Fruit fly (Drosophila melanogaster): ENCODE measurements around the gene Vajk3.

DNA sequence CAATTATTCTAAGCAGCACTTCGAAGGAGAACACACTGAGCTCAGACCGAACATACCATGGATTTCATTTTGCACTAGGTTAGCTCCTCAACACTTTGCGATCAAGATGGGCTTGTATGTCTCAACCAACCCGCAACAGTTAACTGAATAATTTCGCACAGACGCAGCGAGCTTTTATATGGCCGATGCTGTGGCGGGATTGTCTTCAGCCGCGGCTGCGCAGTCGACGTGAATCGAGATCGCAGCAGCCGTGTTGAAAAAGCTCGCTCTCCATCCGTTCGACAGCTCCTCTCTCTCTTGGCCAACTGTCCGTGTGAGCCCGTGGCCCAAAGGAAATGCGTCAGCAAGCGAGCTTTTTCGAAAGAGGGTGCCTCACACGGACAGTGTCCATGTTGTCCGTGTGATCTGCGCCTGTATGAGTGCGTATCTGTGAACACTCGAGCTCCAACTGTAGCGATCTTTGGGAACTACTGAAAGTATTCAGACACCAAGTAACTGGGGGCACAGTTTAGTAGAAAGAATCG lies 12.7 kb downstream of the Vajk3 start, which contains the start of gene Vajk2:
- TF ChIP-seq h (optimal IDR thresholded peaks at IDR 0.05), result no peak
- no peak for TF ChIP-seq ttk (optimal IDR thresholded peaks at IDR 0.05)
- no peak for TF ChIP-seq Myc (optimal IDR thresholded peaks at IDR 0.05)
- TF ChIP-seq psq (optimal IDR thresholded peaks at IDR 0.05), result no peak
- TF ChIP-seq Sin3A (optimal IDR thresholded peaks at IDR 0.05), result no peak
- no peak for TF ChIP-seq insv (optimal IDR thresholded peaks at IDR 0.05)
